Fruit fly (Drosophila melanogaster) whole organism, embryonic: ENCODE measurements around the gene Zpr1.

Source experiments
- Aef1 ChIP-seq: fragments of 200-800 bp; sonication (Bioruptor generic); IDR thresholded peaks from 3 replicates; pipeline ENCODE4 v1.3.6; 2022; ENCODE audit warnings: missing biosample characterization, missing genetic modification characterization
- B-H2 ChIP-seq: fragments of 200-800 bp; sonication (Bioruptor generic); optimal IDR thresholded peaks from 2 replicates; lab custom pipeline; 2018; ENCODE audit warnings: missing biosample characterization, mild to moderate bottlenecking, missing genetic modification characterization
- CG11085 ChIP-seq: fragments of 200-800 bp; sonication (Bioruptor generic); IDR thresholded peaks from 2 replicates; pipeline ENCODE4 v1.3.6; 2022; ENCODE audit warnings: missing biosample characterization, missing genetic modification characterization
- CG11398 ChIP-seq: fragments of 200-800 bp; sonication (Bioruptor generic); optimal IDR thresholded peaks from 2 replicates; lab custom pipeline; 2016; ENCODE audit warnings: missing biosample characterization, missing genetic modification characterization
- CG13894 ChIP-seq: fragments of 200-800 bp; sonication (Bioruptor generic); optimal IDR thresholded peaks from 3 replicates; lab custom pipeline; 2018; ENCODE audit warnings: missing biosample characterization, mild to moderate bottlenecking, missing genetic modification characterization, moderate library complexity
- CG14014 ChIP-seq: fragments of 200-800 bp; sonication (Bioruptor generic); IDR thresholded peaks from 2 replicates; pipeline ENCODE4 v1.3.6; 2022; ENCODE audit warnings: missing biosample characterization, missing genetic modification characterization
- CG15601 ChIP-seq: fragments of 200-800 bp; sonication (Bioruptor generic); optimal IDR thresholded peaks from 3 replicates; lab custom pipeline; 2019; ENCODE audit warnings: missing biosample characterization, mild to moderate bottlenecking, missing genetic modification characterization, moderate library complexity
- CG1603 ChIP-seq: fragments of 200-800 bp; sonication (Bioruptor generic); optimal IDR thresholded peaks from 2 replicates; lab custom pipeline; 2019; ENCODE audit warnings: missing biosample characterization, mild to moderate bottlenecking, missing genetic modification characterization, moderate library complexity
- CG16779 ChIP-seq: fragments of 200-800 bp; sonication (Bioruptor generic); IDR thresholded peaks from 2 replicates; pipeline ENCODE4 v1.3.6; 2022; ENCODE audit warnings: missing biosample characterization, missing genetic modification characterization
- CG17361 ChIP-seq: fragments of 200-800 bp; sonication (Bioruptor generic); IDR thresholded peaks from 3 replicates; pipeline ENCODE4 v1.3.6; 2022; ENCODE audit warnings: missing biosample characterization, missing genetic modification characterization
- CG17912 ChIP-seq: fragments of 200-800 bp; sonication (Bioruptor generic); optimal IDR thresholded peaks from 2 replicates; lab custom pipeline; 2018; ENCODE audit warnings: missing biosample characterization, mild to moderate bottlenecking, missing genetic modification characterization
- CG2875 ChIP-seq: fragments of 200-800 bp; sonication (Bioruptor generic); optimal IDR thresholded peaks from 2 replicates; lab custom pipeline; 2017; ENCODE audit warnings: missing biosample characterization, mild to moderate bottlenecking, missing genetic modification characterization, missing genetic modification reagents
- CG31224 ChIP-seq: fragments of 200-800 bp; sonication (Bioruptor generic); IDR thresholded peaks from 2 replicates; pipeline ENCODE4 v1.3.6; 2022; ENCODE audit warnings: missing biosample characterization, missing genetic modification characterization
- CG34422 ChIP-seq: fragments of 200-800 bp; sonication (Bioruptor generic); IDR thresholded peaks from 3 replicates; pipeline ENCODE4 v1.3.6; 2022; ENCODE audit warnings: missing biosample characterization, missing genetic modification characterization
- CG5180 ChIP-seq: fragments of 200-800 bp; sonication (Bioruptor generic); optimal IDR thresholded peaks from 3 replicates; lab custom pipeline; 2017; ENCODE audit warnings: missing biosample characterization, missing genetic modification characterization, mild to moderate bottlenecking, moderate library complexity, missing genetic modification reagents
- CG6791 ChIP-seq: fragments of 200-800 bp; sonication (Bioruptor generic); IDR thresholded peaks from 3 replicates; pipeline ENCODE4 v1.3.6; 2022; ENCODE audit warnings: missing biosample characterization, missing genetic modification characterization; ENCODE audit not compliant: partially characterized antibody
- CG8089 ChIP-seq: fragments of 200-800 bp; sonication (Bioruptor generic); optimal IDR thresholded peaks from 3 replicates; lab custom pipeline; 2016; ENCODE audit warnings: missing biosample characterization, missing genetic modification characterization
- CG9609 ChIP-seq: fragments of 200-800 bp; sonication (Bioruptor generic); optimal IDR thresholded peaks from 3 replicates; lab custom pipeline; 2016; ENCODE audit warnings: missing biosample characterization, missing genetic modification characterization
- CTCF ChIP-seq: fragments of 200-800 bp; sonication (Bioruptor generic); optimal IDR thresholded peaks from 2 replicates; lab custom pipeline; 2017; ENCODE audit warnings: missing biosample characterization, mild to moderate bottlenecking, missing genetic modification characterization, moderate library complexity
- Camta ChIP-seq: fragments of 200-800 bp; sonication (Bioruptor generic); optimal IDR thresholded peaks from 2 replicates; lab custom pipeline; 2016; ENCODE audit warnings: missing biosample characterization, missing genetic modification characterization
- Deaf1 ChIP-seq: fragments of 200-800 bp; optimal IDR thresholded peaks from 3 replicates; lab custom pipeline; 2019; ENCODE audit warnings: missing biosample characterization, mild to moderate bottlenecking, missing genetic modification characterization, moderate library complexity
- HLH54F ChIP-seq: fragments of 200-800 bp; sonication (Bioruptor generic); optimal IDR thresholded peaks from 3 replicates; lab custom pipeline; 2016; ENCODE audit warnings: missing biosample characterization, missing genetic modification characterization
- Hsf ChIP-seq: fragments of 200-800 bp; sonication (Bioruptor generic); optimal IDR thresholded peaks from 3 replicates; lab custom pipeline; 2016; ENCODE audit warnings: missing biosample characterization, missing genetic modification characterization
- Lim3 ChIP-seq: fragments of 200-800 bp; sonication (Bioruptor generic); IDR thresholded peaks from 2 replicates; pipeline ENCODE4 v1.3.6; 2022; ENCODE audit warnings: missing biosample characterization, missing genetic modification characterization
- Med ChIP-seq: fragments of 200-800 bp; sonication (Bioruptor generic); peaks from one replicate; lab custom pipeline; 2016; ENCODE audit warnings: missing biosample characterization, missing genetic modification characterization, mild to moderate bottlenecking, inconsistent platforms, moderate library complexity
- Pdp1 ChIP-seq, 2 experiments: fragments of 200-800 bp; sonication (Bioruptor generic); optimal IDR thresholded peaks; 3 replicates each; lab custom pipeline; 2016; ENCODE audit warnings: missing biosample characterization in 2 of 2, missing genetic modification characterization in 2 of 2, mild to moderate bottlenecking in 1 of 2, moderate library complexity in 1 of 2
- ase ChIP-seq: fragments of 200-800 bp; sonication (Bioruptor generic); IDR thresholded peaks from 3 replicates; pipeline ENCODE4 v1.3.6; 2022; ENCODE audit warnings: missing biosample characterization, missing genetic modification characterization
- az2 ChIP-seq: fragments of 200-800 bp; sonication (Bioruptor generic); optimal IDR thresholded peaks from 3 replicates; lab custom pipeline; 2016; ENCODE audit warnings: missing biosample characterization, missing genetic modification characterization
- bab2 ChIP-seq: fragments of 200-800 bp; sonication (Bioruptor generic); optimal IDR thresholded peaks from 2 replicates; lab custom pipeline; 2016; ENCODE audit warnings: missing biosample characterization, missing genetic modification characterization
- bigmax ChIP-seq: fragments of 200-800 bp; sonication (Bioruptor generic); optimal IDR thresholded peaks from 2 replicates; lab custom pipeline; 2018; ENCODE audit warnings: missing biosample characterization, mild to moderate bottlenecking, missing genetic modification characterization
- cad ChIP-seq: fragments of >200 bp; optimal IDR thresholded peaks from 2 replicates; lab custom pipeline; 2017; ENCODE audit warnings: missing biosample characterization, missing genetic modification characterization
- cas ChIP-seq: fragments of 200-800 bp; sonication (Bioruptor generic); IDR thresholded peaks from 2 replicates; pipeline ENCODE4 v1.3.6; 2022; ENCODE audit warnings: missing biosample characterization, missing genetic modification characterization
- croc ChIP-seq: fragments of 200-800 bp; sonication (Bioruptor generic); conservative IDR thresholded peaks from 3 replicates; pipeline ENCODE4 v1.3.6; 2022; ENCODE audit warnings: missing biosample characterization, missing genetic modification characterization
- crol ChIP-seq: fragments of 200-800 bp; sonication (Bioruptor generic); IDR thresholded peaks from 2 replicates; pipeline ENCODE4 v1.3.6; 2022; ENCODE audit warnings: missing biosample characterization, missing genetic modification characterization
- danr ChIP-seq: fragments of 200-800 bp; sonication (Bioruptor generic); IDR thresholded peaks from 2 replicates; pipeline ENCODE4 v1.3.6; 2022; ENCODE audit warnings: missing biosample characterization, missing genetic modification characterization
- dm ChIP-seq: fragments of 200-800 bp; sonication (Bioruptor generic); optimal IDR thresholded peaks from 3 replicates; lab custom pipeline; 2016; ENCODE audit warnings: missing biosample characterization, missing genetic modification characterization
- en ChIP-seq: fragments of 200-800 bp; sonication (Bioruptor generic); optimal IDR thresholded peaks from 2 replicates; lab custom pipeline; 2016; ENCODE audit warnings: missing biosample characterization, missing genetic modification characterization
- eve ChIP-seq, 2 experiments: fragments of >200 bp; optimal IDR thresholded peaks; 2 replicates each; lab custom pipeline; 2017; ENCODE audit warnings: missing biosample characterization in 2 of 2, missing genetic modification characterization in 2 of 2
- gem ChIP-seq: fragments of 200-800 bp; sonication (Bioruptor generic); optimal IDR thresholded peaks from 2 replicates; lab custom pipeline; 2019; ENCODE audit warnings: missing biosample characterization, mild to moderate bottlenecking, missing genetic modification characterization, moderate library complexity
- grn ChIP-seq: fragments of 200-800 bp; sonication (Bioruptor generic); optimal IDR thresholded peaks from 3 replicates; lab custom pipeline; 2017; ENCODE audit warnings: missing biosample characterization, missing genetic modification characterization
- gt ChIP-seq: fragments of 200-800 bp; sonication (Bioruptor generic); IDR thresholded peaks from 2 replicates; pipeline ENCODE4 v1.3.6; 2022; ENCODE audit warnings: missing biosample characterization, missing genetic modification characterization
- kay ChIP-seq: fragments of 200-800 bp; sonication (Bioruptor generic); optimal IDR thresholded peaks from 2 replicates; lab custom pipeline; 2016; ENCODE audit warnings: missing biosample characterization, missing genetic modification characterization
- klu ChIP-seq: fragments of 200-800 bp; sonication (Bioruptor generic); IDR thresholded peaks from 2 replicates; pipeline ENCODE4 v1.3.6; 2022; ENCODE audit warnings: missing biosample characterization, missing genetic modification characterization
- kni ChIP-seq: fragments of 200-800 bp; sonication (Bioruptor generic); optimal IDR thresholded peaks from 3 replicates; lab custom pipeline; 2017; ENCODE audit warnings: mild to moderate bottlenecking, missing biosample characterization, missing genetic modification reagents, missing genetic modification characterization
- sc ChIP-seq, 3 experiments: fragments of >200 bp in 2 of 3; fragments of 200-800 bp in 1 of 3; sonication (Bioruptor generic) in 1 of 3; optimal IDR thresholded peaks; 2 replicates in 2 of 3; 3 replicates in 1 of 3; lab custom pipeline; 2017; ENCODE audit warnings: mild to moderate bottlenecking in 1 of 3, missing biosample characterization in 1 of 3, missing genetic modification characterization in 1 of 3, missing genetic modification reagents in 1 of 3
- sens ChIP-seq: fragments of 200-800 bp; sonication (Bioruptor generic); peaks from one replicate; lab custom pipeline; 2016; ENCODE audit warnings: missing biosample characterization, missing genetic modification characterization
- sens-2 ChIP-seq: fragments of 200-800 bp; sonication (Bioruptor generic); IDR thresholded peaks from 2 replicates; pipeline ENCODE4 v1.3.6; 2022; ENCODE audit warnings: missing biosample characterization, missing genetic modification characterization
- stc ChIP-seq: fragments of 200-800 bp; sonication (Bioruptor generic); IDR thresholded peaks from 2 replicates; pipeline ENCODE4 v1.3.6; 2022; ENCODE audit warnings: missing biosample characterization, missing genetic modification characterization
- tin ChIP-seq: fragments of 200-800 bp; sonication (Bioruptor generic); optimal IDR thresholded peaks from 3 replicates; lab custom pipeline; 2016; ENCODE audit warnings: missing biosample characterization, missing genetic modification characterization
- wek ChIP-seq: fragments of 200-800 bp; sonication (Bioruptor generic); optimal IDR thresholded peaks from 3 replicates; lab custom pipeline; 2018; ENCODE audit warnings: missing biosample characterization, mild to moderate bottlenecking, missing genetic modification characterization, moderate library complexity
- zen ChIP-seq: fragments of 200-800 bp; sonication (Bioruptor generic); optimal IDR thresholded peaks from 3 replicates; lab custom pipeline; 2018; ENCODE audit warnings: missing biosample characterization, mild to moderate bottlenecking, missing genetic modification characterization, moderate library complexity
- zf30C ChIP-seq: fragments of 200-800 bp; sonication (Bioruptor generic); optimal IDR thresholded peaks from 3 replicates; lab custom pipeline; 2018; ENCODE audit warnings: missing biosample characterization, mild to moderate bottlenecking, missing genetic modification characterization

Gene Zpr1

dm6 chrX:9133577-9134240 lies 28.2 kb downstream of the Zpr1 start:
- TF ChIP-seq CG6791 = no peak
- no peak for TF ChIP-seq CG31224 (GFP tag; lab: Robert Waterston, UW)
- TF ChIP-seq CG2875 = no peak
- no peak for TF ChIP-seq HLH54F
- TF ChIP-seq Camta (GFP tag; lab: Kevin White, UChicago) = no peak
- no peak for TF ChIP-seq ase
- TF ChIP-seq Aef1 (GFP tag; lab: Robert Waterston, UW) = no peak
- TF ChIP-seq croc = no peak
- no peak for TF ChIP-seq CG11085 (GFP tag; lab: Robert Waterston, UW)
- TF ChIP-seq eve (GFP tag; optimal IDR thresholded peaks at IDR 0.05; lab: Kevin White, UChicago) = no peak
- TF ChIP-seq Hsf (GFP tag; lab: Kevin White, UChicago) = no peak
- TF ChIP-seq Lim3 (GFP tag; lab: Robert Waterston, UW) = no peak
- TF ChIP-seq grn (GFP tag; lab: Kevin White, UChicago) = peak; percentile 92
- no peak for TF ChIP-seq bigmax (GFP tag; lab: Kevin White, UChicago)
- peak in 1 of 2 experiments; percentile 12 for TF ChIP-seq Pdp1 (GFP tag; optimal IDR thresholded peaks at IDR 0.05; lab: Kevin White, UChicago)
- TF ChIP-seq crol (GFP tag; lab: Robert Waterston, UW) = peak; percentile 17; the same call in 1 of the 2 replicates
- TF ChIP-seq CG34422 (GFP tag; lab: Robert Waterston, UW) = no peak
- no peak for TF ChIP-seq B-H2 (GFP tag; lab: Kevin White, UChicago)
- TF ChIP-seq zen (tag; lab: Kevin White, UChicago) = no peak
- TF ChIP-seq kay (GFP tag; lab: Kevin White, UChicago) = no peak
- no peak for TF ChIP-seq CG15601
- peak; percentile 57 for TF ChIP-seq kni (GFP tag; lab: Kevin White, UChicago)
- TF ChIP-seq gem (tag; lab: Kevin White, UChicago) = no peak
- TF ChIP-seq Med (GFP tag; lab: Kevin White, UChicago) = no peak
- no peak for TF ChIP-seq en (GFP tag; lab: Kevin White, UChicago)
- no peak for TF ChIP-seq klu (GFP tag; lab: Robert Waterston, UW)
- TF ChIP-seq CG5180 = peak; percentile 37
- TF ChIP-seq CG11398 (GFP tag; lab: Kevin White, UChicago) = no peak
- TF ChIP-seq CG14014 (GFP tag; lab: Robert Waterston, UW) = no peak
- no peak for TF ChIP-seq az2
- peak; percentile 37 for TF ChIP-seq CG13894 (tag; lab: Kevin White, UChicago)
- TF ChIP-seq Deaf1 (tag; lab: Kevin White, UChicago) = peak; percentile 61
- TF ChIP-seq CG9609 (GFP tag; lab: Kevin White, UChicago) = no peak
- TF ChIP-seq sens (GFP tag; lab: Kevin White, UChicago) = peak; percentile 37
- peak; percentile 8 for TF ChIP-seq CG1603 (tag; lab: Kevin White, UChicago)
- no peak for TF ChIP-seq cas (GFP tag; lab: Robert Waterston, UW)
- no peak for TF ChIP-seq wek
- peak; percentile 11 for TF ChIP-seq cad (GFP tag; lab: Kevin White, UChicago)
- TF ChIP-seq gt (GFP tag; lab: Robert Waterston, UW) = no peak
- no peak for TF ChIP-seq tin (GFP tag; lab: Kevin White, UChicago)
- no peak for TF ChIP-seq CTCF (GFP tag; lab: Kevin White, UChicago)
- TF ChIP-seq stc (GFP tag; lab: Robert Waterston, UW) = no peak
- peak; percentile 53 for TF ChIP-seq zf30C (GFP tag; lab: Kevin White, UChicago)
- TF ChIP-seq CG8089 (GFP tag; lab: Kevin White, UChicago) = no peak
- no peak for TF ChIP-seq sc (optimal IDR thresholded peaks at IDR 0.05; lab: Kevin White, UChicago)
- no peak for TF ChIP-seq sc (GFP tag; optimal IDR thresholded peaks at IDR 0.05; lab: Kevin White, UChicago)
- TF ChIP-seq danr (GFP tag; lab: Robert Waterston, UW) = no peak
- TF ChIP-seq CG16779 (GFP tag; lab: Robert Waterston, UW) = no peak
- no peak for TF ChIP-seq bab2 (GFP tag; lab: Kevin White, UChicago)
- TF ChIP-seq sens-2 (GFP tag; lab: Robert Waterston, UW) = no peak
- no peak for TF ChIP-seq CG17361
- TF ChIP-seq CG17912 (GFP tag; lab: Kevin White, UChicago) = no peak
- TF ChIP-seq dm (GFP tag; lab: Kevin White, UChicago) = no peak
